Worm (Caenorhabditis elegans) whole organism, L4/young adult: ENCODE data around the gene rsp-8.
A peak's percentile ranks its signal among the peaks of the same experiment; 100 is the strongest.

Experiments used
- W03F9.2 ChIP-seq: fragments of 150-350 bp; optimal IDR thresholded peaks from 2 replicates; lab custom pipeline; 2014; ENCODE audit warnings: missing biosample characterization, missing genetic modification characterization
- dao-5 ChIP-seq: sonication (generic microtip); optimal IDR thresholded peaks from 2 replicates; lab custom pipeline; 2016; ENCODE audit warnings: missing genotype, missing genetic modification characterization, moderate library complexity, missing compliant biosample characterization
- him-1 ChIP-seq: sonication (generic microtip); optimal IDR thresholded peaks from 2 replicates; lab custom pipeline; 2016; ENCODE audit warnings: missing genotype, missing genetic modification reagents, missing genetic modification characterization, missing compliant biosample characterization

rsp-8 gene

ce11 chrIII:11834168-11834567 lies 8.0 kb downstream of the rsp-8 start:
- TF ChIP-seq him-1 (tag; lab: Kevin White, UChicago) (no peak), W03F9.2 (no peak), dao-5 (tag; lab: Kevin White, UChicago) (no peak)

- peak; percentile 46 for TF ChIP-seq W03F9.2
- TF ChIP-seq him-1 (tag; lab: Kevin White, UChicago), result no peak
- TF ChIP-seq dao-5 (tag; lab: Kevin White, UChicago), result no peak
These were observed 8.6 kb downstream of the rsp-8 start for ce11 chrIII:11834783-11835182.

- TF ChIP-seq W03F9.2, result no peak
These were observed 9.8 kb downstream of the rsp-8 start for ce11 chrIII:11836054-11836453.

- TF ChIP-seq him-1 (tag; lab: Kevin White, UChicago), result no peak
- TF ChIP-seq dao-5 (tag; lab: Kevin White, UChicago), result no peak
- TF ChIP-seq W03F9.2, result no peak
These were observed 10.5 kb downstream of the rsp-8 start for ce11 chrIII:11836734-11837133.

ce11 chrIII:11841728-11842127 lies 15.5 kb downstream of the rsp-8 start:
- no peak for TF ChIP-seq him-1 (tag; lab: Kevin White, UChicago)
- TF ChIP-seq dao-5 (tag; lab: Kevin White, UChicago), result no peak
- no peak for TF ChIP-seq W03F9.2

ce11 chrIII:11843007-11843406 lies 16.8 kb downstream of the rsp-8 start:
- TF ChIP-seq W03F9.2 (no peak), him-1 (tag; lab: Kevin White, UChicago) (no peak), dao-5 (tag; lab: Kevin White, UChicago) (no peak)

ce11 chrIII:11846365-11846764 lies 20.1 kb downstream of the rsp-8 start, which contains the start of gene ntl-3:
ntl-3 (minus strand) TSS chrIII:11846465.
- TF ChIP-seq W03F9.2, result no peak

- TF ChIP-seq dao-5 (tag; lab: Kevin White, UChicago) (no peak), W03F9.2 (no peak), him-1 (tag; lab: Kevin White, UChicago) (no peak)
These were observed 20.8 kb downstream of the rsp-8 start for ce11 chrIII:11847014-11847413.

- no peak for TF ChIP-seq him-1 (tag; lab: Kevin White, UChicago)
- peak; percentile 43 for TF ChIP-seq W03F9.2
These were observed 21.5 kb downstream of the rsp-8 start, which contains the start of gene mif-1 for ce11 chrIII:11847658-11848202. mif-1 (plus strand) TSS chrIII:11848152.

- no peak for TF ChIP-seq him-1 (tag; lab: Kevin White, UChicago)
- no peak for TF ChIP-seq W03F9.2
- no peak for TF ChIP-seq dao-5 (tag; lab: Kevin White, UChicago)
These were observed 22.1 kb downstream of the rsp-8 start for ce11 chrIII:11848317-11848716.

- TF ChIP-seq W03F9.2, result no peak
- no peak for TF ChIP-seq him-1 (tag; lab: Kevin White, UChicago)
- TF ChIP-seq dao-5 (tag; lab: Kevin White, UChicago), result no peak
These were observed 23.4 kb downstream of the rsp-8 start for ce11 chrIII:11849590-11849989.

ce11 chrIII:11853533-11853932 lies 27.3 kb downstream of the rsp-8 start:
- TF ChIP-seq him-1 (tag; lab: Kevin White, UChicago) (no peak), dao-5 (tag; lab: Kevin White, UChicago) (no peak), W03F9.2 (no peak)

- TF ChIP-seq dao-5 (tag; lab: Kevin White, UChicago) (no peak), him-1 (tag; lab: Kevin White, UChicago) (no peak), W03F9.2 (no peak)
These were observed 30.6 kb downstream of the rsp-8 start for ce11 chrIII:11856852-11857251.

ce11 chrIII:11861123-11861522 lies 34.9 kb downstream of the rsp-8 start:
- no peak for TF ChIP-seq W03F9.2
- TF ChIP-seq him-1 (tag; lab: Kevin White, UChicago), result no peak
- no peak for TF ChIP-seq dao-5 (tag; lab: Kevin White, UChicago)

- TF ChIP-seq dao-5 (tag; lab: Kevin White, UChicago) (no peak), W03F9.2 (no peak), him-1 (tag; lab: Kevin White, UChicago) (no peak)
These were observed 35.9 kb downstream of the rsp-8 start, which contains the start of gene Y56A3A.2 for ce11 chrIII:11862149-11862548. Y56A3A.2 (minus strand) TSS chrIII:11862249.
